Fruit fly (Drosophila melanogaster) whole organism, embryonic: ENCODE data around the gene CG15537.
A peak's percentile ranks its signal among the peaks of the same experiment; 100 is the strongest.

ENCODE experiments used
- B-H1 ChIP-seq: fragments of 200-800 bp; sonication (Bioruptor generic); IDR thresholded peaks from 3 replicates; pipeline ENCODE4 v1.3.6; 2022; ENCODE audit warnings: missing biosample characterization, missing genetic modification characterization
- BEAF-32 ChIP-seq: fragments of 200-800 bp; sonication (Bioruptor generic); optimal IDR thresholded peaks from 3 replicates; lab custom pipeline; 2017; ENCODE audit warnings: missing biosample characterization, missing genetic modification characterization, mild to moderate bottlenecking, moderate library complexity, missing genetic modification reagents
- Bdp1 ChIP-seq: fragments of 200-800 bp; sonication (Bioruptor generic); optimal IDR thresholded peaks from 3 replicates; lab custom pipeline; 2016; ENCODE audit warnings: missing biosample characterization, missing genetic modification characterization
- CG10147 ChIP-seq: fragments of 200-800 bp; sonication (Bioruptor generic); optimal IDR thresholded peaks from 2 replicates; lab custom pipeline; 2019; ENCODE audit warnings: missing biosample characterization, mild to moderate bottlenecking, missing genetic modification characterization, moderate library complexity
- CG1233 ChIP-seq: fragments of 200-800 bp; sonication (Bioruptor generic); optimal IDR thresholded peaks from 4 replicates; lab custom pipeline; 2018; ENCODE audit warnings: missing biosample characterization, mild to moderate bottlenecking, missing genetic modification characterization
- CG14014 ChIP-seq: fragments of 200-800 bp; sonication (Bioruptor generic); IDR thresholded peaks from 2 replicates; pipeline ENCODE4 v1.3.6; 2022; ENCODE audit warnings: missing biosample characterization, missing genetic modification characterization
- CG14860 ChIP-seq: fragments of 200-800 bp; sonication (Bioruptor generic); IDR thresholded peaks from 3 replicates; pipeline ENCODE4 v1.3.6; 2022; ENCODE audit warnings: missing biosample characterization, missing genetic modification characterization; ENCODE audit not compliant: partially characterized antibody
- CG15269 ChIP-seq: fragments of 200-800 bp; sonication (Bioruptor generic); optimal IDR thresholded peaks from 2 replicates; lab custom pipeline; 2018; ENCODE audit warnings: missing biosample characterization, mild to moderate bottlenecking, missing genetic modification characterization, moderate library complexity
- CG1603 ChIP-seq: fragments of 200-800 bp; sonication (Bioruptor generic); optimal IDR thresholded peaks from 2 replicates; lab custom pipeline; 2019; ENCODE audit warnings: missing biosample characterization, mild to moderate bottlenecking, missing genetic modification characterization, moderate library complexity
- CG17186 ChIP-seq: fragments of 200-800 bp; sonication (Bioruptor generic); optimal IDR thresholded peaks from 3 replicates; lab custom pipeline; 2017; ENCODE audit warnings: missing biosample characterization, missing genetic modification reagents, missing genetic modification characterization
- CG18476 ChIP-seq: fragments of 200-800 bp; sonication (Bioruptor generic); optimal IDR thresholded peaks from 2 replicates; lab custom pipeline; 2016; ENCODE audit warnings: missing biosample characterization, mild to moderate bottlenecking, missing genetic modification characterization
- CG2712 ChIP-seq: fragments of 200-800 bp; optimal IDR thresholded peaks from 3 replicates; lab custom pipeline; 2019; ENCODE audit warnings: missing biosample characterization, mild to moderate bottlenecking, missing genetic modification characterization, moderate library complexity
- CG2889 ChIP-seq: fragments of 200-800 bp; sonication (Bioruptor generic); IDR thresholded peaks from 3 replicates; pipeline ENCODE4 v1.3.6; 2022; ENCODE audit warnings: missing biosample characterization, missing genetic modification characterization
- CG3995 ChIP-seq: fragments of 200-800 bp; sonication (Bioruptor generic); optimal IDR thresholded peaks from 3 replicates; lab custom pipeline; 2016; ENCODE audit warnings: missing biosample characterization, missing genetic modification characterization
- CG4404 ChIP-seq: fragments of 200-800 bp; sonication (Bioruptor generic); IDR thresholded peaks from 2 replicates; pipeline ENCODE4 v1.3.6; 2022; ENCODE audit warnings: missing biosample characterization, missing genetic modification characterization
- CG5245 ChIP-seq: fragments of 200-800 bp; sonication (Bioruptor generic); optimal IDR thresholded peaks from 3 replicates; lab custom pipeline; 2016; ENCODE audit warnings: missing biosample characterization, missing genetic modification characterization
- CG7556 ChIP-seq: fragments of 200-800 bp; sonication (Bioruptor generic); optimal IDR thresholded peaks from 2 replicates; lab custom pipeline; 2017; ENCODE audit warnings: missing biosample characterization, mild to moderate bottlenecking, missing genetic modification characterization
- CG8290 ChIP-seq, 3 experiments: fragments of 200-800 bp; sonication (Bioruptor generic); optimal IDR thresholded peaks; 2 replicates each; lab custom pipeline; 2016 to 2019; ENCODE audit warnings: missing biosample characterization in 3 of 3, missing genetic modification characterization in 3 of 3, mild to moderate bottlenecking in 2 of 3, moderate library complexity in 1 of 3
- CG8359 ChIP-seq: fragments of 200-800 bp; sonication (Bioruptor generic); optimal IDR thresholded peaks from 2 replicates; lab custom pipeline; 2017; ENCODE audit warnings: missing biosample characterization, mild to moderate bottlenecking, missing genetic modification characterization, borderline replicate concordance
- CG9876 ChIP-seq: fragments of 200-800 bp; sonication (Bioruptor generic); optimal IDR thresholded peaks from 2 replicates; lab custom pipeline; 2016; ENCODE audit warnings: missing biosample characterization, missing genetic modification characterization
- CkIIα-i1 ChIP-seq: fragments of 200-800 bp; sonication (Bioruptor generic); IDR thresholded peaks from 2 replicates; pipeline ENCODE4 v1.3.6; 2022; ENCODE audit warnings: missing biosample characterization, missing genetic modification characterization
- Dek ChIP-seq: fragments of 200-800 bp; sonication (Bioruptor generic); optimal IDR thresholded peaks from 3 replicates; lab custom pipeline; 2019; ENCODE audit warnings: missing biosample characterization, mild to moderate bottlenecking, missing genetic modification characterization, moderate library complexity
- Dip2 ChIP-seq: fragments of 200-800 bp; sonication (Bioruptor generic); IDR thresholded peaks from 2 replicates; pipeline ENCODE4 v1.3.6; 2022; ENCODE audit warnings: missing biosample characterization, missing genetic modification characterization
- Doc3 ChIP-seq: fragments of 200-800 bp; sonication (Bioruptor generic); IDR thresholded peaks from 3 replicates; pipeline ENCODE4 v1.3.6; 2022; ENCODE audit warnings: missing biosample characterization, missing genetic modification characterization; ENCODE audit not compliant: partially characterized antibody
- HLH3B ChIP-seq: fragments of 200-800 bp; sonication (Bioruptor generic); IDR thresholded peaks from 2 replicates; pipeline ENCODE4 v1.3.6; 2022; ENCODE audit warnings: missing biosample characterization, missing genetic modification characterization
- Hand ChIP-seq: fragments of 200-800 bp; sonication (Bioruptor generic); optimal IDR thresholded peaks from 2 replicates; lab custom pipeline; 2017; ENCODE audit warnings: mild to moderate bottlenecking, missing biosample characterization, missing genetic modification reagents, missing genetic modification characterization
- MTF-1 ChIP-seq: fragments of 200-800 bp; sonication (Bioruptor generic); optimal IDR thresholded peaks from 2 replicates; lab custom pipeline; 2018; ENCODE audit warnings: missing biosample characterization, mild to moderate bottlenecking, missing genetic modification characterization, borderline replicate concordance
- Mad ChIP-seq: fragments of 200-800 bp; sonication (Bioruptor generic); optimal IDR thresholded peaks from 2 replicates; lab custom pipeline; 2016; ENCODE audit warnings: missing biosample characterization, missing genetic modification characterization
- Med ChIP-seq: fragments of 200-800 bp; sonication (Bioruptor generic); peaks from one replicate; lab custom pipeline; 2016; ENCODE audit warnings: missing biosample characterization, missing genetic modification characterization, mild to moderate bottlenecking, inconsistent platforms, moderate library complexity
- NC2α ChIP-seq: fragments of 200-800 bp; sonication (Bioruptor generic); optimal IDR thresholded peaks from 2 replicates; lab custom pipeline; 2016; ENCODE audit warnings: missing biosample characterization, missing genetic modification characterization
- NK7.1 ChIP-seq: fragments of 200-800 bp; sonication (Bioruptor generic); optimal IDR thresholded peaks from 3 replicates; lab custom pipeline; 2016; ENCODE audit warnings: missing biosample characterization, missing genetic modification characterization
- Ravus ChIP-seq: fragments of 200-800 bp; sonication (Bioruptor generic); IDR thresholded peaks from 2 replicates; pipeline ENCODE4 v1.3.6; 2022; ENCODE audit warnings: missing biosample characterization, missing genetic modification characterization
- br ChIP-seq: fragments of >200 bp; optimal IDR thresholded peaks from 2 replicates; lab custom pipeline; 2017
- cg ChIP-seq: fragments of 200-800 bp; sonication (Bioruptor generic); optimal IDR thresholded peaks from 3 replicates; lab custom pipeline; 2019; ENCODE audit warnings: missing biosample characterization, mild to moderate bottlenecking, missing genetic modification characterization, moderate library complexity
- dm ChIP-seq: fragments of 200-800 bp; sonication (Bioruptor generic); optimal IDR thresholded peaks from 3 replicates; lab custom pipeline; 2016; ENCODE audit warnings: missing biosample characterization, missing genetic modification characterization
- eve ChIP-seq, 2 experiments: fragments of >200 bp; optimal IDR thresholded peaks; 2 replicates each; lab custom pipeline; 2017; ENCODE audit warnings: missing biosample characterization in 2 of 2, missing genetic modification characterization in 2 of 2
- grn ChIP-seq: fragments of 200-800 bp; sonication (Bioruptor generic); optimal IDR thresholded peaks from 3 replicates; lab custom pipeline; 2017; ENCODE audit warnings: missing biosample characterization, missing genetic modification characterization
- lbe ChIP-seq: fragments of 200-800 bp; sonication (Bioruptor generic); optimal IDR thresholded peaks from 2 replicates; lab custom pipeline; 2016; ENCODE audit warnings: missing biosample characterization, mild to moderate bottlenecking, missing genetic modification characterization
- odd ChIP-seq: fragments of 200-800 bp; sonication (Bioruptor generic); optimal IDR thresholded peaks from 2 replicates; lab custom pipeline; 2017; ENCODE audit warnings: missing biosample characterization, mild to moderate bottlenecking, missing genetic modification characterization
- pb ChIP-seq: fragments of 200-800 bp; sonication (Bioruptor generic); optimal IDR thresholded peaks from 3 replicates; lab custom pipeline; 2016; ENCODE audit warnings: missing biosample characterization, missing genetic modification characterization
- pfk ChIP-seq: fragments of 200-800 bp; sonication (Bioruptor generic); optimal IDR thresholded peaks from 2 replicates; lab custom pipeline; 2018; ENCODE audit warnings: missing biosample characterization, mild to moderate bottlenecking, missing genetic modification characterization, moderate library complexity
- ro ChIP-seq: fragments of 200-800 bp; sonication (Bioruptor generic); IDR thresholded peaks from 2 replicates; pipeline ENCODE4 v1.3.6; 2022; ENCODE audit warnings: missing biosample characterization, missing genetic modification characterization
- salm ChIP-seq: fragments of 200-800 bp; sonication (Bioruptor generic); optimal IDR thresholded peaks from 2 replicates; lab custom pipeline; 2018; ENCODE audit warnings: missing biosample characterization, mild to moderate bottlenecking, missing genetic modification characterization
- scrt ChIP-seq: fragments of 200-800 bp; sonication (Bioruptor generic); optimal IDR thresholded peaks from 2 replicates; lab custom pipeline; 2018; ENCODE audit warnings: missing biosample characterization, mild to moderate bottlenecking, missing genetic modification characterization, moderate library complexity
- stwl ChIP-seq: fragments of 200-800 bp; sonication (Bioruptor generic); optimal IDR thresholded peaks from 3 replicates; lab custom pipeline; 2018; ENCODE audit warnings: missing biosample characterization, mild to moderate bottlenecking, missing genetic modification characterization, moderate library complexity
- tup ChIP-seq: fragments of 200-800 bp; sonication (Bioruptor generic); optimal IDR thresholded peaks from 2 replicates; lab custom pipeline; 2016; ENCODE audit warnings: missing biosample characterization, mild to moderate bottlenecking, missing genetic modification characterization, moderate library complexity
- unpg ChIP-seq: fragments of 200-800 bp; sonication (Bioruptor generic); optimal IDR thresholded peaks from 3 replicates; lab custom pipeline; 2018; ENCODE audit warnings: missing biosample characterization, mild to moderate bottlenecking, missing genetic modification characterization, moderate library complexity
- zen ChIP-seq: fragments of 200-800 bp; sonication (Bioruptor generic); optimal IDR thresholded peaks from 3 replicates; lab custom pipeline; 2018; ENCODE audit warnings: missing biosample characterization, mild to moderate bottlenecking, missing genetic modification characterization, moderate library complexity
- zen2 ChIP-seq: fragments of 200-800 bp; sonication (Bioruptor generic); IDR thresholded peaks from 3 replicates; pipeline ENCODE4 v1.3.6; 2022; ENCODE audit warnings: missing biosample characterization, missing genetic modification characterization; ENCODE audit not compliant: partially characterized antibody
- zfh1 ChIP-seq: fragments of 200-800 bp; sonication (Bioruptor generic); IDR thresholded peaks from 3 replicates; pipeline ENCODE4 v1.3.6; 2022; ENCODE audit warnings: missing biosample characterization, missing genetic modification characterization

The CG15537 gene

DNA sequence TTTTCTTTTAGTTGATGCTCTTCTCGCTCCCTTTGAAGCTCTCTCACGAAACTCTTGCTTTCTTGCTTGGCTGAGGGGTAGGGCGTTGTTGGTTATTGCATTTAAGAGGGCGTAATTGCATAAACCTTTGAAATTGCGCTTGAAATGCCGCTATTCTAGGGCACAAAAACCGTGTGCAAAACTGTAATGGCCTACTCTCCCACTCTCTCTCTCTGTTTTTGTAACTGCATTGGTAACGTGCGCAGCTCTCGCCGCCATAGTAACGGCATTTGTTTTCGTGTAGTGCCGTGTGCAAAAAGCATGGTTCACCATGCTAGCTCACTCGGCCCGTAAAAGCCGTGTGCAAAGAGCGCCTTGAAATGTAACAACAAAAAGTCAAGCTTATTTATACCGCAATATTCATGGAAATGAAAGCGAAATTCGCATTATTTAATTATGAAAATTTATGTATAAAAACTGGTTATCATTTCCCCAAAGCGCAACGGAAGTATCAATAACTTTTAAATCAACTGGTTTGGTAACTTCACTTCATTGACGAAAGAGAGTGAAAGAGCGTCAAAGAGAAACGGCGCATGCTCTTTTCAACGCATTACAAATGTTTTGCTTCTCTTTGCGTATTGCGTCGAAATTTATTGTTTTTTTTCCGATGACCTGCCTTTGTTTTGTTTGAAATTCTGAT is 56.5 kb downstream of the CG15537 start (continued):
- TF ChIP-seq CG5245 (GFP tag; lab: Kevin White, UChicago) (no peak), CG18476 (GFP tag; lab: Kevin White, UChicago) (no peak), dm (GFP tag; lab: Kevin White, UChicago) (peak; percentile 12), odd (GFP tag; lab: Kevin White, UChicago) (no peak), NK7.1 (no peak), stwl (no peak), CG2889 (GFP tag; lab: Robert Waterston, UW) (no peak), CkIIα-i1 (no peak), CG4404 (GFP tag; lab: Robert Waterston, UW) (no peak), CG14014 (GFP tag; lab: Robert Waterston, UW) (no peak), zen2 (GFP tag; lab: Robert Waterston, UW) (no peak), NC2α (no peak), CG8359 (GFP tag; lab: Kevin White, UChicago) (no peak), CG15269 (tag; lab: Kevin White, UChicago) (no peak), BEAF-32 (GFP tag; lab: Kevin White, UChicago) (no peak), pb (GFP tag; lab: Kevin White, UChicago) (no peak), HLH3B (GFP tag; lab: Robert Waterston, UW) (no peak), salm (tag; lab: Kevin White, UChicago) (no peak), Hand (GFP tag; lab: Kevin White, UChicago) (no peak), ro (no peak), Dip2 (GFP tag; lab: Robert Waterston, UW) (no peak), Ravus (GFP tag; lab: Robert Waterston, UW) (no peak), CG17186 (GFP tag; lab: Kevin White, UChicago) (no peak), B-H1 (GFP tag; lab: Robert Waterston, UW) (no peak), CG2712 (no peak), Doc3 (GFP tag; lab: Robert Waterston, UW) (no peak), unpg (GFP tag; lab: Kevin White, UChicago) (no peak), eve (GFP tag; optimal IDR thresholded peaks at IDR 0.05; lab: Kevin White, UChicago) (peak in 1 of 2 experiments; percentile 68), Mad (GFP tag; lab: Kevin White, UChicago) (no peak), CG9876 (GFP tag; lab: Kevin White, UChicago) (no peak), Bdp1 (GFP tag; lab: Kevin White, UChicago) (no peak), cg (GFP tag; lab: Kevin White, UChicago) (no peak), CG14860 (GFP tag; lab: Robert Waterston, UW) (no peak), scrt (GFP tag; lab: Kevin White, UChicago) (peak; percentile 4), Med (GFP tag; lab: Kevin White, UChicago) (peak; percentile 61), CG1603 (tag; lab: Kevin White, UChicago) (no peak), lbe (GFP tag; lab: Kevin White, UChicago) (peak; percentile 5), CG7556 (no peak), pfk (no peak), zen (tag; lab: Kevin White, UChicago) (no peak), grn (no peak), CG1233 (GFP tag; lab: Kevin White, UChicago) (no peak), tup (GFP tag; lab: Kevin White, UChicago) (no peak), CG3995 (no peak), CG8290 (GFP tag; optimal IDR thresholded peaks at IDR 0.05; lab: Kevin White, UChicago) (no peak), CG8290 (tag; optimal IDR thresholded peaks at IDR 0.05; lab: Kevin White, UChicago) (peak in 1 of 2 experiments; percentile 26), CG10147 (GFP tag; lab: Kevin White, UChicago) (no peak), zfh1 (no peak), MTF-1 (GFP tag; lab: Kevin White, UChicago) (peak; percentile 100), br (lab: Kevin White, UChicago) (no peak), Dek (tag; lab: Kevin White, UChicago) (no peak)
